Worm (Caenorhabditis elegans) whole organism, L3 larva: ENCODE results near the gene alh-3.

Experiments used
- elt-1 ChIP-seq: fragments of 150-350 bp; optimal IDR thresholded peaks from 2 replicates; lab custom pipeline; 2014; ENCODE audit warnings: missing biosample characterization, missing genetic modification characterization
- lin-39 ChIP-seq: fragments of 150-350 bp; optimal IDR thresholded peaks from 2 replicates; lab custom pipeline; 2018; ENCODE audit warnings: missing biosample characterization, missing genetic modification reagents, missing genetic modification characterization
- nhr-11 ChIP-seq: fragments of 150-350 bp; optimal IDR thresholded peaks from 2 replicates; lab custom pipeline; 2014; ENCODE audit warnings: missing biosample characterization, missing genetic modification characterization
- nhr-237 ChIP-seq: fragments of 150-350 bp; optimal IDR thresholded peaks from 2 replicates; lab custom pipeline; 2014; ENCODE audit warnings: missing biosample characterization, missing genetic modification characterization
- pqm-1 ChIP-seq: fragments of 150-350 bp; optimal IDR thresholded peaks from 2 replicates; lab custom pipeline; 2017; ENCODE audit warnings: missing biosample characterization, missing genetic modification characterization, inconsistent platforms

DNA sequence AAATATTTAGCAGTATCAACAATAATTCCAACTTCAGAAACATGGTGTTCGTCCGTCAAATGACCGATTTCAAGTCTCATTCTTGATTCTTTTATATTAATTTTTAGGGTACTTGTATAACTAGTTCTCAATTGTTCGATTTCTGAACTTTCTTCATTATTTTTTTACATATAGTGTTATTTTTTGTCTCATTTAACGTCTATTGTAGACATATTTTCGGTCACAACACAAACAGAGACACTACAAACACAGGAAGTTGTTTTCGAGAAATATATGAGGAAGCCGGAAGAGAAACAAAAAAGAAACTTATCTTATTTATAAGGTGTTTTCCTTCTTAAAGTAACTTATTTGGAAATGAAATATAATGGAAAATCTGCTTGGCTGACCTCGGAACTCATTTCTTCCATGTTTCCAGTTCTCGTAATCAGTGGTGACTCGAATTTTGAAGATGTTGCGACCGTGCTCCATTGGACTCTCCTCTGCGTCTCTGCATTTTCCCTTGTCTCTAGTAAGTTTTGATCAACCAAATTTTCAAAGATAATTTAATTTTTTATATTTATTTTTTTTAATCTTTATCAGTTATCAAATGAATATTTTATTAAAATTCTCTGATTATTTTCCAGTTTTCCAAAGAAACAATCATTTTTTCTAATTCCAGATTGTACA, 31.4 kb downstream of the alh-3 start, which contains the start of the genes F36H1.12 and lin-3:
- TF ChIP-seq pqm-1 (tag; lab: Kevin White, UChicago) = no peak
- TF ChIP-seq elt-1 = no peak
- no peak for TF ChIP-seq nhr-237
- TF ChIP-seq lin-39 (tag; lab: Kevin White, UChicago) = no peak
- TF ChIP-seq nhr-11 (tag; lab: Kevin White, UChicago) = no peak
